Worm (Caenorhabditis elegans) whole organism, late embryonic: ENCODE data around the gene irld-7.

Experiments used
- ahr-1 ChIP-seq: sonication (generic microtip); optimal IDR thresholded peaks from 2 replicates; lab custom pipeline; 2016; ENCODE audit warnings: missing genetic modification characterization, missing compliant biosample characterization
- ama-1 ChIP-seq: fragments of 150-350 bp; optimal IDR thresholded peaks from 2 replicates; lab custom pipeline; 2014
- ceh-2 ChIP-seq: sonication (generic microtip); optimal IDR thresholded peaks from 2 replicates; lab custom pipeline; 2016; ENCODE audit warnings: missing genotype, missing genetic modification characterization, missing compliant biosample characterization
- ceh-22 ChIP-seq: sonication (generic microtip); optimal IDR thresholded peaks from 2 replicates; lab custom pipeline; 2017; ENCODE audit warnings: missing biosample characterization, missing genetic modification characterization
- ceh-48 ChIP-seq: sonication (generic microtip); optimal IDR thresholded peaks from 2 replicates; lab custom pipeline; 2016; ENCODE audit warnings: missing genetic modification characterization, inconsistent platforms, missing compliant biosample characterization
- dve-1 ChIP-seq: sonication (generic microtip); optimal IDR thresholded peaks from 2 replicates; lab custom pipeline; 2017; ENCODE audit warnings: antibody characterized with exemption, mild to moderate bottlenecking, missing genetic modification characterization, missing compliant biosample characterization
- elt-2 ChIP-seq: sonication (generic microtip); optimal IDR thresholded peaks from 2 replicates; lab custom pipeline; 2016; ENCODE audit warnings: missing genetic modification reagents, missing genetic modification characterization, missing compliant biosample characterization
- nhr-11 ChIP-seq: fragments of 150-350 bp; optimal IDR thresholded peaks from 2 replicates; lab custom pipeline; 2014; ENCODE audit warnings: missing biosample characterization, missing genetic modification characterization
- pag-3 ChIP-seq: sonication (generic microtip); optimal IDR thresholded peaks from 2 replicates; lab custom pipeline; 2016; ENCODE audit warnings: missing compliant biosample characterization, missing genetic modification characterization, borderline replicate concordance
- pat-9 ChIP-seq: fragments of 200-800 bp; sonication (Bioruptor generic); optimal IDR thresholded peaks from 2 replicates; lab custom pipeline; 2018; ENCODE audit warnings: mild to moderate bottlenecking, missing genetic modification characterization, moderate library complexity, missing compliant biosample characterization
- pha-4 ChIP-seq: fragments of 150-350 bp; optimal IDR thresholded peaks from 2 replicates; lab custom pipeline; 2018; ENCODE audit warnings: missing biosample characterization, missing genetic modification reagents, missing genetic modification characterization
- pqm-1 ChIP-seq: sonication (generic microtip); optimal IDR thresholded peaks from 2 replicates; lab custom pipeline; 2016; ENCODE audit warnings: missing genetic modification characterization, missing compliant biosample characterization
- ttx-3 ChIP-seq: sonication (generic microtip); optimal IDR thresholded peaks from 2 replicates; lab custom pipeline; 2016; ENCODE audit warnings: missing genetic modification reagents, missing genetic modification characterization, missing compliant biosample characterization

DNA sequence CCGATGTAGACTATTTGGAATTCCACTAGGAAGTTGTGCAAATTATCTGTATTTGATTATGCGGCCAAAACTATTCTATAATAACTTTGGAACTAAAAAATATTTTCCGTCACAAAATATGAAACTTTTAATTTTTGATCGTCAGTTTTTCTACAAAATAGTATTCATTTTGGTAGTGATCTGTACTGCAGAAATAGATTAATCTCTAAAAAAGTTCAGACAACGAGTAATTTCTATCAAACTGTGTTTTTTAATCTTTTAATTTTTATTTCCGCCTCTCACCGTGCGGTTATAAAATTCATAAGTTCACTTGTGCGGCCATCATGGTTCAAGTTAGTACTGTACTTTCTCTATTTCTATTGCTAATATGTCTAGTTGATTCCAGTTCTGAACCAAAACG lies 48.1 kb downstream of the irld-7 start, which contains the start of gene C01B10.7:
- no peak for TF ChIP-seq pat-9 (tag; lab: Kevin White, UChicago)
- no peak for TF ChIP-seq ceh-48 (tag; lab: Kevin White, UChicago)
- no peak for TF ChIP-seq ttx-3
- no peak for TF ChIP-seq ama-1 (lab: Kevin White, UChicago)
- no peak for TF ChIP-seq pag-3 (tag; lab: Kevin White, UChicago)
- no peak for TF ChIP-seq nhr-11 (tag; lab: Kevin White, UChicago)
- no peak for TF ChIP-seq ceh-22 (tag; lab: Kevin White, UChicago)
- no peak for TF ChIP-seq elt-2 (tag; lab: Kevin White, UChicago)
- TF ChIP-seq pqm-1: no peak
- TF ChIP-seq ceh-2 (tag; lab: Kevin White, UChicago): no peak
- no peak for TF ChIP-seq pha-4
- TF ChIP-seq dve-1 (tag; lab: Kevin White, UChicago): no peak
- no peak for TF ChIP-seq ahr-1 (tag; lab: Kevin White, UChicago)
